Worm (Caenorhabditis elegans) whole organism, early embryonic: ENCODE results near the gene C34C6.3.

ENCODE experiments used
- B0310.2 ChIP-seq: sonication (generic microtip); optimal IDR thresholded peaks from 2 replicates; lab custom pipeline; 2016; ENCODE audit warnings: mild to moderate bottlenecking, missing genetic modification characterization, missing compliant biosample characterization
- F13C5.2 ChIP-seq: sonication (generic microtip); optimal IDR thresholded peaks from 2 replicates; lab custom pipeline; 2017; ENCODE audit warnings: mild to moderate bottlenecking, missing genetic modification characterization, inconsistent platforms, missing compliant biosample characterization
- aly-1 ChIP-seq: sonication (generic microtip); optimal IDR thresholded peaks from 2 replicates; lab custom pipeline; 2016; ENCODE audit warnings: missing genetic modification characterization, missing compliant biosample characterization
- ama-1 ChIP-seq: fragments of 150-350 bp; optimal IDR thresholded peaks from 2 replicates; lab custom pipeline; 2014
- ceh-13 ChIP-seq: fragments of 200-800 bp; sonication (Bioruptor generic); optimal IDR thresholded peaks from 2 replicates; lab custom pipeline; 2018; ENCODE audit warnings: mild to moderate bottlenecking, missing genetic modification characterization, missing compliant biosample characterization
- ceh-36 ChIP-seq: sonication (generic microtip); optimal IDR thresholded peaks from 2 replicates; lab custom pipeline; 2016; ENCODE audit warnings: missing genetic modification characterization, inconsistent platforms, missing compliant biosample characterization
- ets-7 ChIP-seq: sonication (generic microtip); optimal IDR thresholded peaks from 2 replicates; lab custom pipeline; 2016; ENCODE audit warnings: missing genotype, missing genetic modification characterization, missing compliant biosample characterization
- flt-1 ChIP-seq: fragments of 200-800 bp; sonication (Bioruptor generic); IDR thresholded peaks from 2 replicates; pipeline ENCODE4 v1.3.6; 2022; ENCODE audit warnings: missing genetic modification characterization, missing compliant biosample characterization
- hmbx-1 ChIP-seq: sonication (generic microtip); optimal IDR thresholded peaks from 2 replicates; lab custom pipeline; 2016; ENCODE audit warnings: mild to moderate bottlenecking, missing genetic modification characterization, missing compliant biosample characterization
- hmg-4 ChIP-seq: fragments of 200-800 bp; sonication (Bioruptor generic); optimal IDR thresholded peaks from 2 replicates; lab custom pipeline; 2018; ENCODE audit warnings: mild to moderate bottlenecking, missing genetic modification characterization, missing compliant biosample characterization
- hnd-1 ChIP-seq: sonication (generic microtip); optimal IDR thresholded peaks from 2 replicates; lab custom pipeline; 2016; ENCODE audit warnings: missing genetic modification characterization, missing compliant biosample characterization
- pes-1 ChIP-seq: fragments of 200-800 bp; sonication (Bioruptor generic); IDR thresholded peaks from 2 replicates; pipeline ENCODE4 v1.3.6; 2022; ENCODE audit warnings: missing genetic modification reagents, missing genetic modification characterization, missing compliant biosample characterization
- scrt-1 ChIP-seq: fragments of 200-800 bp; sonication (Bioruptor generic); IDR thresholded peaks from 2 replicates; pipeline ENCODE4 v1.3.6; 2022; ENCODE audit warnings: missing genetic modification characterization, missing compliant biosample characterization
- sea-1 ChIP-seq: fragments of 200-800 bp; sonication (Bioruptor generic); conservative IDR thresholded peaks from 2 replicates; pipeline ENCODE4 v1.3.6; 2022; ENCODE audit warnings: missing genetic modification characterization, missing compliant biosample characterization
- tbx-11 ChIP-seq: fragments of 200-800 bp; sonication (Bioruptor generic); IDR thresholded peaks from 2 replicates; pipeline ENCODE4 v1.3.6; 2022; ENCODE audit warnings: missing genetic modification characterization, missing compliant biosample characterization
- tbx-37 ChIP-seq: fragments of 200-800 bp; sonication (Bioruptor generic); conservative IDR thresholded peaks from 2 replicates; pipeline ENCODE4 v1.3.6; 2022; ENCODE audit warnings: missing genetic modification reagents, missing genetic modification characterization, missing compliant biosample characterization
- tra-4 ChIP-seq: sonication (generic microtip); optimal IDR thresholded peaks from 2 replicates; lab custom pipeline; 2017; ENCODE audit warnings: missing genetic modification characterization, missing compliant biosample characterization

Gene C34C6.3

ce11 chrII:8691344-8691960 lies at the start of gene C34C6.3:
Gene C34C6.3 (plus strand): TSS chrII:8691910.
- no peak for TF ChIP-seq flt-1 (GFP tag; lab: Robert Waterston, UW)
- TF ChIP-seq tbx-11 (GFP tag; lab: Robert Waterston, UW): no peak
- no peak for TF ChIP-seq ama-1
- no peak for TF ChIP-seq hnd-1 (tag; lab: Kevin White, UChicago)
- TF ChIP-seq tra-4 (tag; lab: Kevin White, UChicago): no peak
- TF ChIP-seq ceh-36 (tag; lab: Kevin White, UChicago): no peak
- no peak for TF ChIP-seq F13C5.2 (tag; lab: Kevin White, UChicago)
- no peak for TF ChIP-seq hmg-4
- TF ChIP-seq scrt-1 (GFP tag; lab: Robert Waterston, UW): no peak
- no peak for TF ChIP-seq tbx-37
- TF ChIP-seq aly-1 (tag; lab: Kevin White, UChicago): no peak
- no peak for TF ChIP-seq ets-7
- TF ChIP-seq B0310.2 (tag; lab: Kevin White, UChicago): no peak
- TF ChIP-seq hmbx-1 (tag; lab: Kevin White, UChicago): no peak
- no peak for TF ChIP-seq pes-1 (GFP tag; lab: Robert Waterston, UW)
- no peak for TF ChIP-seq sea-1 (GFP tag; lab: Robert Waterston, UW)
- TF ChIP-seq ceh-13 (GFP tag; lab: Kevin White, UChicago): no peak

ce11 chrII:8642376-8642775 lies 49.3 kb upstream of the C34C6.3 start:
- no peak for TF ChIP-seq ceh-36 (tag; lab: Kevin White, UChicago)
- no peak for TF ChIP-seq tra-4 (tag; lab: Kevin White, UChicago)
- TF ChIP-seq tbx-11 (GFP tag; lab: Robert Waterston, UW): no peak
- TF ChIP-seq F13C5.2 (tag; lab: Kevin White, UChicago): no peak
- TF ChIP-seq ceh-13 (GFP tag; lab: Kevin White, UChicago): no peak
- TF ChIP-seq hnd-1 (tag; lab: Kevin White, UChicago): no peak
- no peak for TF ChIP-seq pes-1 (GFP tag; lab: Robert Waterston, UW)
- TF ChIP-seq flt-1 (GFP tag; lab: Robert Waterston, UW): no peak
- no peak for TF ChIP-seq B0310.2 (tag; lab: Kevin White, UChicago)
- no peak for TF ChIP-seq ama-1
- TF ChIP-seq tbx-37: no peak
- TF ChIP-seq hmbx-1 (tag; lab: Kevin White, UChicago): no peak
- no peak for TF ChIP-seq hmg-4
- TF ChIP-seq aly-1 (tag; lab: Kevin White, UChicago): no peak
- TF ChIP-seq sea-1 (GFP tag; lab: Robert Waterston, UW): no peak
- TF ChIP-seq ets-7: no peak

- TF ChIP-seq aly-1 (tag; lab: Kevin White, UChicago) (no peak), tbx-37 (no peak), B0310.2 (tag; lab: Kevin White, UChicago) (no peak), ets-7 (no peak), ama-1 (no peak), hmbx-1 (tag; lab: Kevin White, UChicago) (no peak), scrt-1 (GFP tag; lab: Robert Waterston, UW) (no peak), flt-1 (GFP tag; lab: Robert Waterston, UW) (no peak), pes-1 (GFP tag; lab: Robert Waterston, UW) (no peak), ceh-36 (tag; lab: Kevin White, UChicago) (no peak), F13C5.2 (tag; lab: Kevin White, UChicago) (no peak), ceh-13 (GFP tag; lab: Kevin White, UChicago) (no peak), tra-4 (tag; lab: Kevin White, UChicago) (no peak)
Measured at ce11 chrII:8643627-8644356, 47.9 kb upstream of the C34C6.3 start.

ce11 chrII:8646437-8646836 lies 45.3 kb upstream of the C34C6.3 start:
- TF ChIP-seq ceh-36 (tag; lab: Kevin White, UChicago): no peak
- no peak for TF ChIP-seq ama-1
- no peak for TF ChIP-seq ceh-13 (GFP tag; lab: Kevin White, UChicago)
- no peak for TF ChIP-seq aly-1 (tag; lab: Kevin White, UChicago)
- no peak for TF ChIP-seq scrt-1 (GFP tag; lab: Robert Waterston, UW)
- TF ChIP-seq sea-1 (GFP tag; lab: Robert Waterston, UW): no peak
- no peak for TF ChIP-seq tbx-37
- no peak for TF ChIP-seq flt-1 (GFP tag; lab: Robert Waterston, UW)
- TF ChIP-seq tbx-11 (GFP tag; lab: Robert Waterston, UW): no peak
- TF ChIP-seq pes-1 (GFP tag; lab: Robert Waterston, UW): no peak
- TF ChIP-seq hmg-4: no peak
- no peak for TF ChIP-seq hnd-1 (tag; lab: Kevin White, UChicago)
- TF ChIP-seq hmbx-1 (tag; lab: Kevin White, UChicago): no peak
- no peak for TF ChIP-seq tra-4 (tag; lab: Kevin White, UChicago)
- TF ChIP-seq ets-7: no peak

ce11 chrII:8648843-8649242 lies 42.9 kb upstream of the C34C6.3 start:
- TF ChIP-seq tbx-37: no peak
- TF ChIP-seq ceh-36 (tag; lab: Kevin White, UChicago): no peak
- no peak for TF ChIP-seq F13C5.2 (tag; lab: Kevin White, UChicago)
- no peak for TF ChIP-seq tra-4 (tag; lab: Kevin White, UChicago)
- no peak for TF ChIP-seq hnd-1 (tag; lab: Kevin White, UChicago)
- no peak for TF ChIP-seq aly-1 (tag; lab: Kevin White, UChicago)
- no peak for TF ChIP-seq B0310.2 (tag; lab: Kevin White, UChicago)
- no peak for TF ChIP-seq tbx-11 (GFP tag; lab: Robert Waterston, UW)
- no peak for TF ChIP-seq sea-1 (GFP tag; lab: Robert Waterston, UW)
- TF ChIP-seq ceh-13 (GFP tag; lab: Kevin White, UChicago): no peak
- no peak for TF ChIP-seq scrt-1 (GFP tag; lab: Robert Waterston, UW)
- TF ChIP-seq ets-7: no peak
- no peak for TF ChIP-seq pes-1 (GFP tag; lab: Robert Waterston, UW)
- no peak for TF ChIP-seq hmbx-1 (tag; lab: Kevin White, UChicago)
- no peak for TF ChIP-seq ama-1
- no peak for TF ChIP-seq flt-1 (GFP tag; lab: Robert Waterston, UW)
- TF ChIP-seq hmg-4: no peak

ce11 chrII:8650644-8651159 lies 41.0 kb upstream of the C34C6.3 start, which contains the start of gene pyr-1:
Gene pyr-1 (plus strand): TSS chrII:8651109.
- TF ChIP-seq tbx-37 (no peak), pes-1 (GFP tag; lab: Robert Waterston, UW) (no peak), tra-4 (tag; lab: Kevin White, UChicago) (no peak), scrt-1 (GFP tag; lab: Robert Waterston, UW) (no peak), hnd-1 (tag; lab: Kevin White, UChicago) (no peak), flt-1 (GFP tag; lab: Robert Waterston, UW) (no peak), aly-1 (tag; lab: Kevin White, UChicago) (no peak), B0310.2 (tag; lab: Kevin White, UChicago) (no peak), ama-1 (no peak), ceh-13 (GFP tag; lab: Kevin White, UChicago) (no peak), tbx-11 (GFP tag; lab: Robert Waterston, UW) (no peak), ceh-36 (tag; lab: Kevin White, UChicago) (no peak), F13C5.2 (tag; lab: Kevin White, UChicago) (no peak), sea-1 (GFP tag; lab: Robert Waterston, UW) (no peak), hmg-4 (no peak), hmbx-1 (tag; lab: Kevin White, UChicago) (no peak)
